Worm (Caenorhabditis elegans): ENCODE results near the gene ZK1127.5.

Gene ZK1127.5

DNA sequence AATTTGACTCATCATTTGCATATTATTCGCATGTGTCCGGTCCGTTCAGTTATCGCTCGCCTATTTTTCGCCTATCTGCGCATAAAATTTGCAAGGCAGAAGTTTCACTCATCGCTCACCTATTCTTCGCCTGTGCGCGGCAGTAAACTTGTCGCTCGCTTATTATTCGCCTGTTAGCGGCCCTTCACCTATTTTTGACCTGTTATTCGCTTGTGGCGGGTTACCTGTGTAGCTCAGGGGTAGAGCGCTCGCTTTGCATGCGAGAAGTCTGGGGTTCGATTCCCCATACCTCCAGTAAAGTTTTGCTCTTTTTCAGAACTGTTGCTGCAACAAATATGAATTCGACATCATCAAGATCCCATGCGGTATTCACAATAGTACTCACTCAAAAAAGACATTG, 49.1 kb upstream of the ZK1127.5 start (continued):
- TF ChIP-seq D2030.7 (GFP tag; IDR thresholded peaks at IDR 0.05) (peak; percentile 85), nhr-90 (tag; optimal IDR thresholded peaks at IDR 0.05) (peak; percentile 86), hsf-1 (GFP tag; IDR thresholded peaks at IDR 0.05) (peak; percentile 66), C17E4.6 (GFP tag; IDR thresholded peaks at IDR 0.05) (peak; percentile 72; the same call in 1 of the 2 replicates), madf-8 (GFP tag; conservative IDR thresholded peaks at IDR 0.05) (peak; percentile 48), F57C9.4 (tag; optimal IDR thresholded peaks at IDR 0.05) (peak; percentile 21), ztf-6 (GFP tag; IDR thresholded peaks at IDR 0.05) (0 out of 2 replicates have a peak, but pooled peaks have one; percentile 60), tbp1 (GFP tag; optimal IDR thresholded peaks at IDR 0.05) (peak; percentile 98), ztf-25 (GFP tag; IDR thresholded peaks at IDR 0.05) (peak; percentile 95), hrde-1 (tag; optimal IDR thresholded peaks at IDR 0.05; ENCODE audit: borderline replicate concordance) (peak; percentile 38), B0261.1 (tag; optimal IDR thresholded peaks at IDR 0.05) (peak; percentile 87), F39B2.1 (GFP tag; IDR thresholded peaks at IDR 0.05) (0 out of 2 replicates have a peak, but pooled peaks have one; percentile 69), ceh-91 (GFP tag; IDR thresholded peaks at IDR 0.05) (0 out of 2 replicates have a peak, but pooled peaks have one; percentile 18), lin-54 (GFP tag; optimal IDR thresholded peaks at IDR 0.05) (peak; percentile 23), die-1 (tag; optimal IDR thresholded peaks at IDR 0.05) (peak; percentile 91), lin-26 (GFP tag; IDR thresholded peaks at IDR 0.05) (peak; percentile 98), cebp-2 (GFP tag; IDR thresholded peaks at IDR 0.05) (peak; percentile 96), zfh-2 (GFP tag; conservative IDR thresholded peaks at IDR 0.05) (peak; percentile 62), nhr-80 (tag; optimal IDR thresholded peaks at IDR 0.05) (peak; percentile 9), F57A8.1 (GFP tag; optimal IDR thresholded peaks at IDR 0.05) (peak; percentile 75), F10E7.11 (tag; optimal IDR thresholded peaks at IDR 0.05) (peak; percentile 34), ztf-26 (tag; optimal IDR thresholded peaks at IDR 0.05) (peak; percentile 18), ekl-4 (GFP tag; IDR thresholded peaks at IDR 0.05) (peak; percentile 68; the same call in 1 of the 2 replicates), egrh-3 (GFP tag; IDR thresholded peaks at IDR 0.05) (peak; percentile 65), F49E8.2 (tag; optimal IDR thresholded peaks at IDR 0.05; ENCODE audit: insufficient read depth) (peak; percentile 21), xnd-1 (tag; optimal IDR thresholded peaks at IDR 0.05) (peak; percentile 9), Y53G8AR.9 (GFP tag; conservative IDR thresholded peaks at IDR 0.05) (0 out of 2 replicates have a peak, but pooled peaks have one; percentile 30), ztf-18 (tag; optimal IDR thresholded peaks at IDR 0.05) (peak; percentile 73), F52B5.7 (tag; optimal IDR thresholded peaks at IDR 0.05) (peak; percentile 72), aptf-3 (GFP tag; IDR thresholded peaks at IDR 0.05) (peak; percentile 97), T07F8.4 (tag; optimal IDR thresholded peaks at IDR 0.05) (peak; percentile 28), ztf-28 (GFP tag; IDR thresholded peaks at IDR 0.05) (peak; percentile 85), chd-7 (tag; optimal IDR thresholded peaks at IDR 0.05) (peak; percentile 49), bed-2 (GFP tag; IDR thresholded peaks at IDR 0.05) (0 out of 2 replicates have a peak, but pooled peaks have one; percentile 39), tlf-1 (GFP tag; optimal IDR thresholded peaks at IDR 0.05) (peak; percentile 7), hmg-1.2 (GFP tag; IDR thresholded peaks at IDR 0.05) (peak; percentile 76), madf-10 (tag; optimal IDR thresholded peaks at IDR 0.05) (peak; percentile 27), B0336.3 (GFP tag; IDR thresholded peaks at IDR 0.05) (0 out of 2 replicates have a peak, but pooled peaks have one; percentile 23), T26A5.8 (tag; optimal IDR thresholded peaks at IDR 0.05) (peak; percentile 43), mcd-1 (GFP tag; IDR thresholded peaks at IDR 0.05) (peak; percentile 64; the same call in 1 of the 2 replicates), ceh-27 (GFP tag; optimal IDR thresholded peaks at IDR 0.05) (peak; percentile 53), rcor-1 (GFP tag; IDR thresholded peaks at IDR 0.05) (peak; percentile 50), ceh-100 (GFP tag; IDR thresholded peaks at IDR 0.05) (peak; percentile 73), mes-4 (tag; optimal IDR thresholded peaks at IDR 0.05) (peak; percentile 0), sdz-38 (tag; optimal IDR thresholded peaks at IDR 0.05) (peak; percentile 2), nfyb-1 (GFP tag; IDR thresholded peaks at IDR 0.05) (peak; percentile 78), Y79H2A.3 (GFP tag; conservative IDR thresholded peaks at IDR 0.05) (peak; percentile 78), repo-1 (tag; optimal IDR thresholded peaks at IDR 0.05) (peak; percentile 54)
